Fruit fly (Drosophila melanogaster) whole organism, embryonic: ENCODE measurements around the gene Chd1.

Experiments used
- Aef1 ChIP-seq: fragments of 200-800 bp; sonication (Bioruptor generic); IDR thresholded peaks from 3 replicates; pipeline ENCODE4 v1.3.6; 2022; ENCODE audit warnings: missing biosample characterization, missing genetic modification characterization
- Atf6 ChIP-seq: fragments of 200-800 bp; sonication (Bioruptor generic); IDR thresholded peaks from 2 replicates; pipeline ENCODE4 v1.3.6; 2022; ENCODE audit warnings: missing biosample characterization, missing genetic modification characterization
- B-H1 ChIP-seq: fragments of 200-800 bp; sonication (Bioruptor generic); IDR thresholded peaks from 3 replicates; pipeline ENCODE4 v1.3.6; 2022; ENCODE audit warnings: missing biosample characterization, missing genetic modification characterization
- Bteb2 ChIP-seq: fragments of 200-800 bp; sonication (Bioruptor generic); optimal IDR thresholded peaks from 2 replicates; lab custom pipeline; 2016; ENCODE audit warnings: missing biosample characterization, missing genetic modification characterization
- CG10209 ChIP-seq: fragments of 200-800 bp; sonication (Bioruptor generic); optimal IDR thresholded peaks from 3 replicates; lab custom pipeline; 2017; ENCODE audit warnings: missing biosample characterization, mild to moderate bottlenecking, missing genetic modification characterization, missing genetic modification reagents
- CG10366 ChIP-seq: fragments of 200-800 bp; sonication (Bioruptor generic); IDR thresholded peaks from 2 replicates; pipeline ENCODE4 v1.3.6; 2022; ENCODE audit warnings: missing biosample characterization, missing genetic modification characterization
- CG11504 ChIP-seq: fragments of 200-800 bp; sonication (Bioruptor generic); optimal IDR thresholded peaks from 3 replicates; lab custom pipeline; 2019; ENCODE audit warnings: missing biosample characterization, mild to moderate bottlenecking, missing genetic modification characterization, moderate library complexity
- CG12219 ChIP-seq: fragments of 200-800 bp; sonication (Bioruptor generic); optimal IDR thresholded peaks from 3 replicates; lab custom pipeline; 2018; ENCODE audit warnings: missing biosample characterization, mild to moderate bottlenecking, missing genetic modification characterization
- CG12769 ChIP-seq: fragments of 200-800 bp; sonication (Bioruptor generic); optimal IDR thresholded peaks from 2 replicates; lab custom pipeline; 2019; ENCODE audit warnings: missing biosample characterization, mild to moderate bottlenecking, missing genetic modification characterization, moderate library complexity
- CG14014 ChIP-seq: fragments of 200-800 bp; sonication (Bioruptor generic); IDR thresholded peaks from 2 replicates; pipeline ENCODE4 v1.3.6; 2022; ENCODE audit warnings: missing biosample characterization, missing genetic modification characterization
- CG15011 ChIP-seq: fragments of 200-800 bp; sonication (Bioruptor generic); optimal IDR thresholded peaks from 3 replicates; lab custom pipeline; 2018; ENCODE audit warnings: missing biosample characterization, mild to moderate bottlenecking, missing genetic modification characterization
- CG15514 ChIP-seq: fragments of 200-800 bp; sonication (Bioruptor generic); optimal IDR thresholded peaks from 3 replicates; lab custom pipeline; 2017; ENCODE audit warnings: missing biosample characterization, missing genetic modification characterization, mild to moderate bottlenecking, moderate library complexity, missing genetic modification reagents
- CG1603 ChIP-seq: fragments of 200-800 bp; sonication (Bioruptor generic); optimal IDR thresholded peaks from 2 replicates; lab custom pipeline; 2019; ENCODE audit warnings: missing biosample characterization, mild to moderate bottlenecking, missing genetic modification characterization, moderate library complexity
- CG17359 ChIP-seq: fragments of 200-800 bp; sonication (Bioruptor generic); optimal IDR thresholded peaks from 3 replicates; lab custom pipeline; 2018; ENCODE audit warnings: missing biosample characterization, mild to moderate bottlenecking, missing genetic modification characterization, moderate library complexity
- CG2120 ChIP-seq: fragments of 200-800 bp; sonication (Bioruptor generic); optimal IDR thresholded peaks from 3 replicates; lab custom pipeline; 2016; ENCODE audit warnings: missing biosample characterization, missing genetic modification characterization
- CG2712 ChIP-seq: fragments of 200-800 bp; optimal IDR thresholded peaks from 3 replicates; lab custom pipeline; 2019; ENCODE audit warnings: missing biosample characterization, mild to moderate bottlenecking, missing genetic modification characterization, moderate library complexity
- CG31224 ChIP-seq: fragments of 200-800 bp; sonication (Bioruptor generic); IDR thresholded peaks from 2 replicates; pipeline ENCODE4 v1.3.6; 2022; ENCODE audit warnings: missing biosample characterization, missing genetic modification characterization
- CG6813 ChIP-seq: fragments of 200-800 bp; sonication (Bioruptor generic); optimal IDR thresholded peaks from 2 replicates; lab custom pipeline; 2017; ENCODE audit warnings: missing biosample characterization, missing genetic modification characterization, mild to moderate bottlenecking, moderate library complexity, missing genetic modification reagents
- CrebB ChIP-seq: fragments of 200-800 bp; sonication (Bioruptor generic); optimal IDR thresholded peaks from 3 replicates; lab custom pipeline; 2018; ENCODE audit warnings: missing biosample characterization, mild to moderate bottlenecking, missing genetic modification characterization
- Dbx ChIP-seq: fragments of 200-800 bp; sonication (Bioruptor generic); IDR thresholded peaks from 3 replicates; pipeline ENCODE4 v1.3.6; 2022; ENCODE audit warnings: missing biosample characterization, missing genetic modification characterization
- Ets97D ChIP-seq: fragments of 200-800 bp; sonication (Bioruptor generic); optimal IDR thresholded peaks from 3 replicates; lab custom pipeline; 2016; ENCODE audit warnings: missing biosample characterization, missing genetic modification characterization
- Fer1 ChIP-seq: fragments of 200-800 bp; sonication (Bioruptor generic); optimal IDR thresholded peaks from 2 replicates; lab custom pipeline; 2017; ENCODE audit warnings: missing biosample characterization, mild to moderate bottlenecking, missing genetic modification characterization
- Hr51 ChIP-seq, 2 experiments: fragments of 200-800 bp; sonication (Bioruptor generic); optimal IDR thresholded peaks; 2 replicates in 1 of 2; 3 replicates in 1 of 2; lab custom pipeline; 2016 to 2018; ENCODE audit warnings: missing biosample characterization in 2 of 2, missing genetic modification characterization in 2 of 2, mild to moderate bottlenecking in 1 of 2, moderate library complexity in 1 of 2
- Jarid2 ChIP-seq: fragments of 200-800 bp; sonication (Bioruptor generic); optimal IDR thresholded peaks from 3 replicates; lab custom pipeline; 2017; ENCODE audit warnings: mild to moderate bottlenecking, missing biosample characterization, missing genetic modification reagents, missing genetic modification characterization
- MESR4 ChIP-seq: fragments of 200-800 bp; sonication (Bioruptor generic); optimal IDR thresholded peaks from 2 replicates; lab custom pipeline; 2018; ENCODE audit warnings: missing biosample characterization, mild to moderate bottlenecking, missing genetic modification characterization, moderate library complexity
- Med ChIP-seq: fragments of 200-800 bp; sonication (Bioruptor generic); peaks from one replicate; lab custom pipeline; 2016; ENCODE audit warnings: missing biosample characterization, missing genetic modification characterization, mild to moderate bottlenecking, inconsistent platforms, moderate library complexity
- Meics ChIP-seq: fragments of 200-800 bp; sonication (Bioruptor generic); optimal IDR thresholded peaks from 2 replicates; lab custom pipeline; 2017; ENCODE audit warnings: missing biosample characterization, mild to moderate bottlenecking, missing genetic modification characterization
- Sry-δ ChIP-seq: fragments of 200-800 bp; sonication (Bioruptor generic); optimal IDR thresholded peaks from 2 replicates; lab custom pipeline; 2016; ENCODE audit warnings: missing biosample characterization, missing genetic modification characterization
- Xbp1 ChIP-seq: fragments of 200-800 bp; sonication (Bioruptor generic); optimal IDR thresholded peaks from 3 replicates; lab custom pipeline; 2016; ENCODE audit warnings: missing biosample characterization, mild to moderate bottlenecking, missing genetic modification characterization
- ap ChIP-seq: fragments of 200-800 bp; sonication (Bioruptor generic); IDR thresholded peaks from 2 replicates; pipeline ENCODE4 v1.3.6; 2022; ENCODE audit warnings: missing biosample characterization, missing genetic modification characterization
- ara ChIP-seq: fragments of 200-800 bp; sonication (Bioruptor generic); IDR thresholded peaks from 2 replicates; pipeline ENCODE4 v1.3.6; 2022; ENCODE audit warnings: missing biosample characterization, missing genetic modification characterization
- bsh ChIP-seq, 2 experiments: fragments of 200-800 bp; sonication (Bioruptor generic); optimal IDR thresholded peaks; 2 replicates each; lab custom pipeline; 2017 to 2018; ENCODE audit warnings: mild to moderate bottlenecking in 2 of 2, missing biosample characterization in 2 of 2, missing genetic modification characterization in 2 of 2, moderate library complexity in 1 of 2
- cad ChIP-seq: fragments of >200 bp; optimal IDR thresholded peaks from 2 replicates; lab custom pipeline; 2017; ENCODE audit warnings: missing biosample characterization, missing genetic modification characterization
- caup ChIP-seq: fragments of 200-800 bp; sonication (Bioruptor generic); optimal IDR thresholded peaks from 3 replicates; lab custom pipeline; 2017; ENCODE audit warnings: missing biosample characterization, mild to moderate bottlenecking, missing genetic modification characterization, moderate library complexity; ENCODE audit not compliant: severe bottlenecking
- cwo ChIP-seq: fragments of 200-800 bp; sonication (Bioruptor generic); optimal IDR thresholded peaks from 3 replicates; lab custom pipeline; 2017; ENCODE audit warnings: missing biosample characterization, missing genetic modification characterization, mild to moderate bottlenecking, moderate library complexity, missing genetic modification reagents
- en ChIP-seq: fragments of 200-800 bp; sonication (Bioruptor generic); optimal IDR thresholded peaks from 2 replicates; lab custom pipeline; 2016; ENCODE audit warnings: missing biosample characterization, missing genetic modification characterization
- exex ChIP-seq: fragments of 200-800 bp; sonication (Bioruptor generic); optimal IDR thresholded peaks from 4 replicates; lab custom pipeline; 2018; ENCODE audit warnings: missing biosample characterization, mild to moderate bottlenecking, missing genetic modification characterization, moderate library complexity
- gem ChIP-seq: fragments of 200-800 bp; sonication (Bioruptor generic); optimal IDR thresholded peaks from 2 replicates; lab custom pipeline; 2019; ENCODE audit warnings: missing biosample characterization, mild to moderate bottlenecking, missing genetic modification characterization, moderate library complexity
- grau ChIP-seq: fragments of 200-800 bp; optimal IDR thresholded peaks from 3 replicates; lab custom pipeline; 2019; ENCODE audit warnings: missing biosample characterization, mild to moderate bottlenecking, missing genetic modification characterization, moderate library complexity
- gt ChIP-seq: fragments of 200-800 bp; sonication (Bioruptor generic); IDR thresholded peaks from 2 replicates; pipeline ENCODE4 v1.3.6; 2022; ENCODE audit warnings: missing biosample characterization, missing genetic modification characterization
- hbn ChIP-seq: fragments of 200-800 bp; sonication (Bioruptor generic); IDR thresholded peaks from 2 replicates; pipeline ENCODE4 v1.3.6; 2022; ENCODE audit warnings: missing biosample characterization, missing genetic modification characterization; ENCODE audit not compliant: partially characterized antibody
- lab ChIP-seq: fragments of 200-800 bp; sonication (Bioruptor generic); optimal IDR thresholded peaks from 3 replicates; lab custom pipeline; 2017; ENCODE audit warnings: missing biosample characterization, missing genetic modification characterization, mild to moderate bottlenecking, moderate library complexity, missing genetic modification reagents
- nmo ChIP-seq: fragments of 200-800 bp; sonication (Bioruptor generic); optimal IDR thresholded peaks from 2 replicates; lab custom pipeline; 2018; ENCODE audit warnings: missing biosample characterization, mild to moderate bottlenecking, missing genetic modification characterization, moderate library complexity
- p53 ChIP-seq: fragments of 200-800 bp; sonication (Bioruptor generic); optimal IDR thresholded peaks from 2 replicates; lab custom pipeline; 2016; ENCODE audit warnings: missing biosample characterization, missing genetic modification characterization
- row ChIP-seq: fragments of 200-800 bp; sonication (Bioruptor generic); IDR thresholded peaks from 3 replicates; pipeline ENCODE4 v1.3.6; 2022; ENCODE audit warnings: missing biosample characterization, missing genetic modification characterization
- salm ChIP-seq: fragments of 200-800 bp; sonication (Bioruptor generic); optimal IDR thresholded peaks from 2 replicates; lab custom pipeline; 2018; ENCODE audit warnings: missing biosample characterization, mild to moderate bottlenecking, missing genetic modification characterization
- sens ChIP-seq: fragments of 200-800 bp; sonication (Bioruptor generic); peaks from one replicate; lab custom pipeline; 2016; ENCODE audit warnings: missing biosample characterization, missing genetic modification characterization
- sisA ChIP-seq: fragments of 200-800 bp; sonication (Bioruptor generic); IDR thresholded peaks from 2 replicates; pipeline ENCODE4 v1.3.6; 2022; ENCODE audit warnings: missing biosample characterization, missing genetic modification characterization
- sqz ChIP-seq: fragments of 200-800 bp; sonication (Bioruptor generic); optimal IDR thresholded peaks from 3 replicates; lab custom pipeline; 2018; ENCODE audit warnings: missing biosample characterization, mild to moderate bottlenecking, missing genetic modification characterization

Gene Chd1

DNA sequence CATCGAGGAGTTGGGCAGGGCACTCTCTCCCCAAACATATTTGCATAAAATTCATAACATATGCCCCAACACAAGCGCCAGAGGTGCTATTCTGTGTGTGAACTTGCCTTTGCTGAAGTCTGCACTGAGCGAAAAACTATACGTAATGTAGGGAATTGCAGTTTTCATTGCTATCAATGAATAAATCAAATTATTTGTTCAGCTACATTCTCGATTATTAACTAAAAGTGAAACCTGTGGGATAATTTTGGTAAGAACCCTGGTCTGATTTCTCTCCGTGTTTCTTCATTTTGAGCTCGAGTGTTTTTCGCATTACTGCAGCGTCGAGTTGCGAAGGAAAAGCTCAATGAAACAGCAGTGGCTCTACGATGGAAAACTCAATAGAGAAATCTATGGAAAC lies 44.9 kb downstream of the Chd1 start (continued):
- TF ChIP-seq exex (tag; lab: Kevin White, UChicago) (no peak), CG11504 (peak; percentile 33), bsh (GFP tag; optimal IDR thresholded peaks at IDR 0.05; lab: Kevin White, UChicago) (peak in 1 of 2 experiments; percentile 1), cad (GFP tag; lab: Kevin White, UChicago) (no peak), Dbx (0 out of 3 replicates have a peak, but pooled peaks have one; percentile 22), Med (GFP tag; lab: Kevin White, UChicago) (peak; percentile 82), Bteb2 (GFP tag; lab: Kevin White, UChicago) (no peak), lab (GFP tag; lab: Kevin White, UChicago) (peak; percentile 30), CG31224 (no peak), gem (peak; percentile 25), CG12769 (tag; lab: Kevin White, UChicago) (no peak), sisA (peak; percentile 41; the same call in 1 of the 2 replicates), Fer1 (GFP tag; lab: Kevin White, UChicago) (peak; percentile 31)

- TF ChIP-seq CG11504 (peak; percentile 40), p53 (GFP tag; lab: Kevin White, UChicago) (no peak), gem (peak; percentile 36), CG15011 (no peak), sens (peak; percentile 62), grau (tag; lab: Kevin White, UChicago) (peak; percentile 13), CG15514 (GFP tag; lab: Kevin White, UChicago) (peak; percentile 30), CG2712 (tag; lab: Kevin White, UChicago) (peak; percentile 13), Xbp1 (GFP tag; lab: Kevin White, UChicago) (peak; percentile 12), Jarid2 (GFP tag; lab: Kevin White, UChicago) (no peak), Atf6 (GFP tag; lab: Robert Waterston, UW) (0 out of 2 replicates have a peak, but pooled peaks have one; percentile 21), CG2120 (peak; percentile 39), CG10209 (GFP tag; lab: Kevin White, UChicago) (no peak), B-H1 (no peak), CG14014 (GFP tag; lab: Robert Waterston, UW) (no peak), Hr51 (GFP tag; optimal IDR thresholded peaks at IDR 0.05; lab: Kevin White, UChicago) (peak in 1 of 2 experiments; percentile 20), CG12219 (no peak), Meics (GFP tag; lab: Kevin White, UChicago) (peak; percentile 7), caup (peak; percentile 42), CG6813 (GFP tag; lab: Kevin White, UChicago) (no peak), sqz (no peak), CG17359 (tag; lab: Kevin White, UChicago) (peak; percentile 24), ap (GFP tag; lab: Robert Waterston, UW) (no peak), Ets97D (GFP tag; lab: Kevin White, UChicago) (no peak), CrebB (tag; lab: Kevin White, UChicago) (no peak), en (no peak), Sry-δ (GFP tag; lab: Kevin White, UChicago) (no peak), nmo (GFP tag; lab: Kevin White, UChicago) (peak; percentile 6), ara (GFP tag; lab: Robert Waterston, UW) (no peak), hbn (GFP tag; lab: Robert Waterston, UW) (no peak), CG10366 (GFP tag; lab: Robert Waterston, UW) (peak; percentile 23; the same call in 1 of the 2 replicates), CG1603 (tag; lab: Kevin White, UChicago) (peak; percentile 27), gt (GFP tag; lab: Robert Waterston, UW) (no peak), Fer1 (GFP tag; lab: Kevin White, UChicago) (peak; percentile 28), MESR4 (GFP tag; lab: Kevin White, UChicago) (no peak), salm (tag; lab: Kevin White, UChicago) (no peak), row (GFP tag; lab: Robert Waterston, UW) (peak; percentile 62), Aef1 (GFP tag; lab: Robert Waterston, UW) (no peak), cwo (GFP tag; lab: Kevin White, UChicago) (peak; percentile 4)
These were observed 46.2 kb downstream of the Chd1 start for dm6 chr2L:2941353-2941752.
